Worm (Caenorhabditis elegans): ENCODE measurements around the gene dnc-2.

The dnc-2 gene

ce11 chrIII:5940525-5940974 is 15.0 kb upstream of the dnc-2 start (continued):
- peak; percentile 95 for TF ChIP-seq ceh-48 (tag; optimal IDR thresholded peaks at IDR 0.05)
- no peak for TF ChIP-seq K09A11.1 (tag; optimal IDR thresholded peaks at IDR 0.05; ENCODE audit: insufficient read depth)
- no peak for TF ChIP-seq odd-2 (tag; optimal IDR thresholded peaks at IDR 0.05)
- TF ChIP-seq madf-2 (tag; optimal IDR thresholded peaks at IDR 0.05): no peak
- no peak for TF ChIP-seq sox-4 (tag; optimal IDR thresholded peaks at IDR 0.05)
- TF ChIP-seq sdc-2 (tag; optimal IDR thresholded peaks at IDR 0.05): no peak
- no peak for TF ChIP-seq mec-3 (tag; optimal IDR thresholded peaks at IDR 0.05; ENCODE audit: borderline replicate concordance)
- no peak for TF ChIP-seq lim-6 (tag; optimal IDR thresholded peaks at IDR 0.05)
- TF ChIP-seq hlh-8 (tag; optimal IDR thresholded peaks at IDR 0.05): no peak
- peak; percentile 38 for TF ChIP-seq ceh-31 (tag; optimal IDR thresholded peaks at IDR 0.05)
- TF ChIP-seq K02D7.2 (tag; optimal IDR thresholded peaks at IDR 0.05): no peak
- TF ChIP-seq ref-2 (tag; optimal IDR thresholded peaks at IDR 0.05): no peak
- TF ChIP-seq ceh-24 (tag; optimal IDR thresholded peaks at IDR 0.05): no peak
- no peak for TF ChIP-seq pag-3 (tag; optimal IDR thresholded peaks at IDR 0.05; ENCODE audit: borderline replicate concordance)
- TF ChIP-seq hlh-15 (tag; optimal IDR thresholded peaks at IDR 0.05): no peak
- no peak for TF ChIP-seq fkh-10 (GFP tag; optimal IDR thresholded peaks at IDR 0.05)
- TF ChIP-seq pha-2 (tag; optimal IDR thresholded peaks at IDR 0.05): no peak
- TF ChIP-seq pax-1 (tag; optimal IDR thresholded peaks at IDR 0.05): no peak
- no peak for TF ChIP-seq fax-1 (tag; optimal IDR thresholded peaks at IDR 0.05)

- TF ChIP-seq ceh-14 (tag; optimal IDR thresholded peaks at IDR 0.05) (no peak), nhr-11 (tag; optimal IDR thresholded peaks at IDR 0.05) (no peak), hlh-30 (tag; optimal IDR thresholded peaks at IDR 0.05; ENCODE audit: insufficient read depth) (peak; percentile 41), ref-2 (tag; optimal IDR thresholded peaks at IDR 0.05) (peak; percentile 36)
Observed at ce11 chrIII:5939453-5940296, 14.1 kb upstream of the dnc-2 start, which contains the start of gene ubq-1. TSS of gene ubq-1 (plus strand) at chrIII:5940254.

- TF ChIP-seq ceh-24 (tag; optimal IDR thresholded peaks at IDR 0.05): no peak
- peak; percentile 13 for TF ChIP-seq unc-42 (tag; optimal IDR thresholded peaks at IDR 0.05)
- TF ChIP-seq hlh-6 (tag; optimal IDR thresholded peaks at IDR 0.05): no peak
- TF ChIP-seq sox-2 (GFP tag; IDR thresholded peaks at IDR 0.05): no peak
Observed at ce11 chrIII:5938790-5939452, 13.4 kb upstream of the dnc-2 start.

- TF ChIP-seq gmeb-2 (tag; optimal IDR thresholded peaks at IDR 0.05) (no peak), C38D4.7 (GFP tag; optimal IDR thresholded peaks at IDR 0.05) (no peak), nhr-232 (tag; optimal IDR thresholded peaks at IDR 0.05) (no peak), ceh-18 (tag; optimal IDR thresholded peaks at IDR 0.05) (peak; percentile 39), ceh-14 (tag; optimal IDR thresholded peaks at IDR 0.05) (no peak), sox-4 (tag; optimal IDR thresholded peaks at IDR 0.05) (no peak), pag-3 (tag; optimal IDR thresholded peaks at IDR 0.05; ENCODE audit: borderline replicate concordance) (no peak), unc-55 (GFP tag; optimal IDR thresholded peaks at IDR 0.05) (no peak), ceh-6 (GFP tag; optimal IDR thresholded peaks at IDR 0.05) (no peak), odd-2 (tag; optimal IDR thresholded peaks at IDR 0.05) (no peak), F13H6.1 (tag; optimal IDR thresholded peaks at IDR 0.05) (peak; percentile 36), ceh-48 (tag; optimal IDR thresholded peaks at IDR 0.05) (no peak), hlh-15 (tag; optimal IDR thresholded peaks at IDR 0.05) (no peak), ets-4 (tag; optimal IDR thresholded peaks at IDR 0.05) (peak; percentile 75), hlh-30 (tag; optimal IDR thresholded peaks at IDR 0.05; ENCODE audit: insufficient read depth) (peak; percentile 60), dve-1 (tag; optimal IDR thresholded peaks at IDR 0.05) (no peak), ref-2 (tag; optimal IDR thresholded peaks at IDR 0.05) (peak; percentile 2), Y22D7AL.16 (tag; optimal IDR thresholded peaks at IDR 0.05) (no peak), unc-42 (tag; optimal IDR thresholded peaks at IDR 0.05) (no peak), madf-2 (tag; optimal IDR thresholded peaks at IDR 0.05) (no peak), sox-2 (GFP tag; IDR thresholded peaks at IDR 0.05) (no peak), ztf-16 (tag; optimal IDR thresholded peaks at IDR 0.05) (no peak), ceh-24 (tag; optimal IDR thresholded peaks at IDR 0.05) (no peak), rnt-1 (tag; optimal IDR thresholded peaks at IDR 0.05) (peak; percentile 44), zip-5 (tag; optimal IDR thresholded peaks at IDR 0.05) (no peak), ceh-30 (tag; optimal IDR thresholded peaks at IDR 0.05) (no peak), fkh-10 (GFP tag; optimal IDR thresholded peaks at IDR 0.05) (no peak)
Observed at ce11 chrIII:5938013-5938412, 12.5 kb upstream of the dnc-2 start.
